Worm (Caenorhabditis elegans) whole organism, L4/young adult: ENCODE results near the gene F47D12.9.

ENCODE experiments used
- W03F9.2 ChIP-seq: fragments of 150-350 bp; optimal IDR thresholded peaks from 2 replicates; lab custom pipeline; 2014; ENCODE audit warnings: missing biosample characterization, missing genetic modification characterization
- dao-5 ChIP-seq: sonication (generic microtip); optimal IDR thresholded peaks from 2 replicates; lab custom pipeline; 2016; ENCODE audit warnings: missing genotype, missing genetic modification characterization, moderate library complexity, missing compliant biosample characterization
- him-1 ChIP-seq: sonication (generic microtip); optimal IDR thresholded peaks from 2 replicates; lab custom pipeline; 2016; ENCODE audit warnings: missing genotype, missing genetic modification reagents, missing genetic modification characterization, missing compliant biosample characterization

F47D12.9 gene

ce11 chrIII:6258262-6258661 is 44.9 kb downstream of the F47D12.9 start, which contains the start of gene srg-1:
srg-1 (minus strand) TSS chrIII:6258362.
- TF ChIP-seq dao-5 (tag; lab: Kevin White, UChicago) (no peak), W03F9.2 (tag; lab: Kevin White, UChicago) (no peak), him-1 (no peak)

ce11 chrIII:6256675-6257074 is 46.5 kb downstream of the F47D12.9 start, which contains the start of gene srg-9:
srg-9 (minus strand) TSS chrIII:6256775.
- TF ChIP-seq dao-5 (tag; lab: Kevin White, UChicago) (no peak), him-1 (no peak), W03F9.2 (tag; lab: Kevin White, UChicago) (no peak)

- TF ChIP-seq him-1 (no peak), W03F9.2 (tag; lab: Kevin White, UChicago) (no peak), dao-5 (tag; lab: Kevin White, UChicago) (no peak)
Measured at ce11 chrIII:6254737-6255136, 48.4 kb downstream of the F47D12.9 start, which contains the start of gene srg-8. srg-8 (minus strand) TSS chrIII:6254837.

- no peak for TF ChIP-seq him-1
Measured at ce11 chrIII:6251511-6251910, 51.7 kb downstream of the F47D12.9 start, which contains the start of gene amdh-1. amdh-1 (plus strand) TSS chrIII:6251811.
